Worm (Caenorhabditis elegans) whole organism, L3 larva: ENCODE measurements around the gene kup-1.

Experiments used
- R02D3.7 ChIP-seq: fragments of 150-350 bp; optimal IDR thresholded peaks from 2 replicates; lab custom pipeline; 2014; ENCODE audit warnings: missing biosample characterization, missing genetic modification characterization
- ZK546.5 ChIP-seq: sonication (generic microtip); optimal IDR thresholded peaks from 2 replicates; lab custom pipeline; 2017; ENCODE audit warnings: missing biosample characterization, missing genetic modification characterization
- aly-2 ChIP-seq: fragments of 150-350 bp; optimal IDR thresholded peaks from 2 replicates; lab custom pipeline; 2014; ENCODE audit warnings: missing biosample characterization, missing genetic modification characterization
- ama-1 ChIP-seq: fragments of 150-350 bp; optimal IDR thresholded peaks from 2 replicates; lab custom pipeline; 2018
- ceh-82 ChIP-seq: fragments of 150-350 bp; optimal IDR thresholded peaks from 2 replicates; lab custom pipeline; 2014; ENCODE audit warnings: missing biosample characterization, missing genetic modification characterization
- ceh-9 ChIP-seq: sonication (generic microtip); optimal IDR thresholded peaks from 2 replicates; lab custom pipeline; 2018; ENCODE audit warnings: missing biosample characterization, missing genetic modification characterization
- daf-12 ChIP-seq: fragments of 150-350 bp; optimal IDR thresholded peaks from 2 replicates; lab custom pipeline; 2014; ENCODE audit warnings: missing biosample characterization, missing genetic modification reagents, missing genetic modification characterization
- egl-5 ChIP-seq: fragments of 150-350 bp; optimal IDR thresholded peaks from 2 replicates; lab custom pipeline; 2017; ENCODE audit warnings: missing biosample characterization, missing genetic modification reagents, missing genetic modification characterization, inconsistent platforms
- elt-1 ChIP-seq: fragments of 150-350 bp; optimal IDR thresholded peaks from 2 replicates; lab custom pipeline; 2014; ENCODE audit warnings: missing biosample characterization, missing genetic modification characterization
- elt-2 ChIP-seq: sonication (generic microtip); optimal IDR thresholded peaks from 2 replicates; lab custom pipeline; 2016; ENCODE audit warnings: missing genetic modification reagents, mild to moderate bottlenecking, missing genetic modification characterization, missing compliant biosample characterization
- eor-1 ChIP-seq, 2 experiments: fragments of 150-350 bp; optimal IDR thresholded peaks; 2 replicates each; lab custom pipeline; 2014 to 2018; ENCODE audit warnings: missing biosample characterization in 2 of 2, missing genetic modification characterization in 2 of 2
- fkh-10 ChIP-seq: sonication (generic microtip); optimal IDR thresholded peaks from 2 replicates; lab custom pipeline; 2017; ENCODE audit warnings: missing biosample characterization, missing genetic modification reagents, missing genetic modification characterization
- fkh-2 ChIP-seq: fragments of 150-350 bp; optimal IDR thresholded peaks from 2 replicates; lab custom pipeline; 2014; ENCODE audit warnings: missing biosample characterization, missing genetic modification reagents, missing genetic modification characterization
- fos-1 ChIP-seq: fragments of 150-350 bp; optimal IDR thresholded peaks from 2 replicates; lab custom pipeline; 2014; ENCODE audit warnings: missing biosample characterization, missing genetic modification characterization
- hmg-11 ChIP-seq: sonication (generic microtip); optimal IDR thresholded peaks from 2 replicates; lab custom pipeline; 2016; ENCODE audit warnings: missing genetic modification characterization, missing compliant biosample characterization
- jun-1 ChIP-seq: fragments of 150-350 bp; optimal IDR thresholded peaks from 2 replicates; lab custom pipeline; 2014; ENCODE audit warnings: missing biosample characterization, missing genetic modification reagents, missing genetic modification characterization
- lin-15B ChIP-seq: fragments of 150-350 bp; optimal IDR thresholded peaks from 2 replicates; lab custom pipeline; 2014; ENCODE audit warnings: missing biosample characterization, missing genetic modification characterization
- lin-39 ChIP-seq: fragments of 150-350 bp; optimal IDR thresholded peaks from 2 replicates; lab custom pipeline; 2018; ENCODE audit warnings: missing biosample characterization, missing genetic modification reagents, missing genetic modification characterization
- lsy-12 ChIP-seq: sonication (generic microtip); optimal IDR thresholded peaks from 2 replicates; lab custom pipeline; 2016; ENCODE audit warnings: mild to moderate bottlenecking, missing genetic modification characterization, missing compliant biosample characterization
- mdl-1 ChIP-seq: fragments of 150-350 bp; optimal IDR thresholded peaks from 2 replicates; lab custom pipeline; 2014; ENCODE audit warnings: missing biosample characterization, missing genetic modification characterization
- nfya-1 ChIP-seq: sonication (generic microtip); optimal IDR thresholded peaks from 2 replicates; lab custom pipeline; 2017; ENCODE audit warnings: missing genetic modification characterization, mild to moderate bottlenecking, missing compliant biosample characterization, antibody characterized with exemption, moderate library complexity; ENCODE audit not compliant: insufficient read depth
- nhr-11 ChIP-seq: fragments of 150-350 bp; optimal IDR thresholded peaks from 2 replicates; lab custom pipeline; 2014; ENCODE audit warnings: missing biosample characterization, missing genetic modification characterization
- nhr-23 ChIP-seq: fragments of 150-350 bp; optimal IDR thresholded peaks from 2 replicates; lab custom pipeline; 2014; ENCODE audit warnings: missing biosample characterization, missing genetic modification reagents, missing genetic modification characterization
- nhr-237 ChIP-seq: fragments of 150-350 bp; optimal IDR thresholded peaks from 2 replicates; lab custom pipeline; 2014; ENCODE audit warnings: missing biosample characterization, missing genetic modification characterization
- nhr-25 ChIP-seq: sonication (generic microtip); optimal IDR thresholded peaks from 2 replicates; lab custom pipeline; 2017; ENCODE audit warnings: missing biosample characterization, missing genetic modification characterization
- nhr-28 ChIP-seq: fragments of 150-350 bp; optimal IDR thresholded peaks from 2 replicates; lab custom pipeline; 2014; ENCODE audit warnings: missing biosample characterization, missing genetic modification characterization
- nhr-43 ChIP-seq: sonication (generic microtip); optimal IDR thresholded peaks from 2 replicates; lab custom pipeline; 2016; ENCODE audit warnings: mild to moderate bottlenecking, missing genetic modification characterization, missing compliant biosample characterization; ENCODE audit not compliant: poor library complexity, severe bottlenecking
- nhr-76 ChIP-seq: fragments of 150-350 bp; sonication (generic microtip); optimal IDR thresholded peaks from 5 replicates; lab custom pipeline; 2014; ENCODE audit warnings: missing biosample characterization, missing genetic modification characterization
- nhr-77 ChIP-seq: fragments of 150-350 bp; optimal IDR thresholded peaks from 2 replicates; lab custom pipeline; 2014; ENCODE audit warnings: missing biosample characterization, missing genetic modification characterization
- pha-4 ChIP-seq: fragments of 150-350 bp; optimal IDR thresholded peaks from 2 replicates; lab custom pipeline; 2014; ENCODE audit warnings: missing biosample characterization, missing genetic modification reagents, missing genetic modification characterization
- pqm-1 ChIP-seq: fragments of 150-350 bp; optimal IDR thresholded peaks from 2 replicates; lab custom pipeline; 2017; ENCODE audit warnings: missing biosample characterization, missing genetic modification characterization, inconsistent platforms
- skn-1 ChIP-seq: fragments of 150-350 bp; optimal IDR thresholded peaks from 2 replicates; lab custom pipeline; 2014; ENCODE audit warnings: missing biosample characterization, missing genetic modification characterization
- snpc-4 ChIP-seq: fragments of 150-350 bp; optimal IDR thresholded peaks from 2 replicates; lab custom pipeline; 2014; ENCODE audit warnings: missing biosample characterization, missing genetic modification characterization
- unc-39 ChIP-seq: sonication (generic microtip); optimal IDR thresholded peaks from 4 replicates; lab custom pipeline; 2017; ENCODE audit warnings: missing biosample characterization, missing genetic modification characterization
- unc-62 ChIP-seq: fragments of 150-350 bp; sonication (generic microtip); optimal IDR thresholded peaks from 4 replicates; lab custom pipeline; 2014; ENCODE audit warnings: missing biosample characterization, missing genetic modification reagents, missing genetic modification characterization
- zag-1 ChIP-seq: fragments of 150-350 bp; optimal IDR thresholded peaks from 2 replicates; lab custom pipeline; 2014; ENCODE audit warnings: missing biosample characterization, missing genetic modification characterization
- ztf-11 ChIP-seq: fragments of 150-350 bp; optimal IDR thresholded peaks from 2 replicates; lab custom pipeline; 2014; ENCODE audit warnings: missing biosample characterization, missing genetic modification characterization

Gene kup-1

ce11 chrV:11990511-11991127 is 50.1 kb downstream of the kup-1 start:
- no peak for TF ChIP-seq ZK546.5 (tag; lab: Kevin White, UChicago)
- TF ChIP-seq pha-4: peak; percentile 16
- TF ChIP-seq ama-1 (lab: Kevin White, UChicago): peak; percentile 7
- peak; percentile 91 for TF ChIP-seq fkh-10 (GFP tag; lab: Kevin White, UChicago)
- TF ChIP-seq, all 47 proteins: peak for 3

- no peak for TF ChIP-seq unc-39 (tag; lab: Kevin White, UChicago)
- TF ChIP-seq nhr-77 (tag; lab: Kevin White, UChicago): no peak
- TF ChIP-seq lsy-12 (tag; lab: Kevin White, UChicago): no peak
These were observed 50.8 kb downstream of the kup-1 start for ce11 chrV:11989861-11990260.

DNA sequence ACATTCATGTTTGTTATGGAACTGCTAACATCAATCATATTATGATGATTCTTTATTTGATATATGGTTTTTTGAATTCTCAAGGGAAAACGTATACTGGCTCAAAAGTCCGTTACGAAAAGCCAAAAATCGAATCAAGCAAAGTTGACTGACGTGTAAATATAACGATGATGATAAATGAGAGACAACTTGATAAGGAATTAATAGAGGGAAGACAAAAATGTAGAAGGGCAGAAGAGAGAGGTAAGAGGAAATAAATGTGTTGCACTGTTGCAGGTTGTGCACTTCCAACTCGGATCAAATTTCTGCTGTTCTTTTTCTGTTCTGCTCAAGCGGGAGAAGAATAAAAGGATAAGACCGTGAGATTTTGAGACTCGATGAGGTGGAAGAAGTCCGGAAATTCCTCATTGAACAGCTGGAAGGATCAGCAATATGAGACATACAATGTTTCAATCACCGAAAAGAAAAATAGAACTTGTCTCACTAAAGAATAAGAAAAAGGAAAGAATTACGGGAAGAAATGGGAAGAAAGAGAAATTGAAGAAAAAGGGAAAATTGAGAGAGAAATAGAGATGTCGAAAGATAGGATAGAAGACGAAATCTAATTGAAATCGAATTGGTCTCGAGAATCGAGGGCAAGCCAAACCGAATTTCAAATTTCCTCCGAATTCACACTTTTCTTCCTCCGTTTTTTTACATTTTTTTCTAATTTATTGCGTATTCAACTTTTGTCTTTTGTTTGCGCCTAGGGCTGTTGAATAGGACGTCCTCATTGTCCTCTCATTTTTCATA is 54.4 kb downstream of the kup-1 start:
- TF ChIP-seq nhr-23 (peak; percentile 20), fkh-10 (GFP tag; lab: Kevin White, UChicago) (peak; percentile 83), elt-2 (tag; lab: Kevin White, UChicago) (peak; percentile 50), hmg-11 (no peak), aly-2 (tag; lab: Kevin White, UChicago) (no peak), pqm-1 (tag; lab: Kevin White, UChicago) (peak; percentile 37)
- TF ChIP-seq, all 47 proteins: peak for 4

- no peak for TF ChIP-seq zag-1 (tag; lab: Kevin White, UChicago)
- no peak for TF ChIP-seq hmg-11
- no peak for TF ChIP-seq fos-1 (tag; lab: Kevin White, UChicago)
- TF ChIP-seq ceh-82 (tag; lab: Kevin White, UChicago): no peak
- no peak for TF ChIP-seq skn-1 (tag; lab: Kevin White, UChicago)
- TF ChIP-seq unc-39 (tag; lab: Kevin White, UChicago): no peak
- TF ChIP-seq nhr-76 (tag; lab: Kevin White, UChicago): no peak
- no peak for TF ChIP-seq elt-1 (tag; lab: Kevin White, UChicago)
- TF ChIP-seq mdl-1 (tag; lab: Kevin White, UChicago): no peak
- TF ChIP-seq nhr-237 (tag; lab: Kevin White, UChicago): no peak
- TF ChIP-seq R02D3.7: no peak
- TF ChIP-seq nhr-23: no peak
- no peak for TF ChIP-seq elt-2 (tag; lab: Kevin White, UChicago)
These were observed 55.3 kb downstream of the kup-1 start, which contains the start of gene mans-2 for ce11 chrV:11985384-11985783. Gene mans-2, minus strand, starts transcription at chrV:11985484.

ce11 chrV:11982309-11982708 is 58.4 kb downstream of the kup-1 start, which contains the start of gene rpt-1:
Gene rpt-1, minus strand, starts transcription at chrV:11982397.
- TF ChIP-seq nhr-237 (tag; lab: Kevin White, UChicago) (no peak), nhr-11 (no peak), ZK546.5 (tag; lab: Kevin White, UChicago) (no peak), nhr-25 (tag; lab: Kevin White, UChicago) (peak; percentile 70), lin-15B (tag; lab: Kevin White, UChicago) (peak; percentile 90), pha-4 (peak; percentile 89), nfya-1 (tag; lab: Kevin White, UChicago) (peak; percentile 84), daf-12 (no peak), lin-39 (tag; lab: Kevin White, UChicago) (peak; percentile 45), lsy-12 (tag; lab: Kevin White, UChicago) (no peak), jun-1 (no peak), R02D3.7 (peak; percentile 3), eor-1 (tag; optimal IDR thresholded peaks at IDR 0.05; lab: Kevin White, UChicago) (no peak), ztf-11 (no peak), nhr-23 (peak; percentile 85), nhr-76 (tag; lab: Kevin White, UChicago) (no peak), ama-1 (lab: Kevin White, UChicago) (no peak), nhr-43 (tag; lab: Kevin White, UChicago) (peak; percentile 5), mdl-1 (tag; lab: Kevin White, UChicago) (no peak), unc-62 (GFP tag; lab: Kevin White, UChicago) (no peak), fkh-2 (tag; lab: Kevin White, UChicago) (no peak), aly-2 (tag; lab: Kevin White, UChicago) (no peak), nhr-28 (tag; lab: Kevin White, UChicago) (no peak), elt-2 (tag; lab: Kevin White, UChicago) (peak; percentile 29), fos-1 (tag; lab: Kevin White, UChicago) (no peak), skn-1 (tag; lab: Kevin White, UChicago) (peak; percentile 98), elt-1 (tag; lab: Kevin White, UChicago) (peak; percentile 9), zag-1 (tag; lab: Kevin White, UChicago) (no peak), snpc-4 (tag; lab: Kevin White, UChicago) (peak; percentile 90), ceh-9 (no peak), hmg-11 (peak; percentile 14), egl-5 (tag; lab: Kevin White, UChicago) (peak; percentile 36), ceh-82 (tag; lab: Kevin White, UChicago) (no peak)
